Worm (Caenorhabditis elegans) whole organism, L1 larva: ENCODE data around the gene rde-4.
A peak's percentile ranks its signal among the peaks of the same experiment; 100 is the strongest.

Source experiments
- C04F5.9 ChIP-seq: sonication (generic microtip); optimal IDR thresholded peaks from 2 replicates; lab custom pipeline; 2016; ENCODE audit warnings: missing genetic modification characterization, missing compliant biosample characterization
- C34B4.2 ChIP-seq: sonication (generic microtip); optimal IDR thresholded peaks from 2 replicates; lab custom pipeline; 2017; ENCODE audit warnings: mild to moderate bottlenecking, missing genetic modification characterization, missing compliant biosample characterization
- F16B12.6 ChIP-seq: fragments of 150-350 bp; optimal IDR thresholded peaks from 2 replicates; lab custom pipeline; 2014; ENCODE audit warnings: missing biosample characterization, missing genetic modification characterization
- ama-1 ChIP-seq: fragments of 150-350 bp; optimal IDR thresholded peaks from 2 replicates; lab custom pipeline; 2014
- blmp-1 ChIP-seq: fragments of 150-350 bp; optimal IDR thresholded peaks from 2 replicates; lab custom pipeline; 2014; ENCODE audit warnings: missing biosample characterization, missing genetic modification characterization
- ceh-88 ChIP-seq: fragments of 200-800 bp; sonication (Bioruptor generic); IDR thresholded peaks from 2 replicates; pipeline ENCODE4 v1.3.6; 2022; ENCODE audit warnings: missing genetic modification characterization, missing compliant biosample characterization
- efl-1 ChIP-seq, 4 experiments: fragments of 150-350 bp; optimal IDR thresholded peaks in 3 of 4; peaks in 1 of 4; 1 replicate in 1 of 4; 2 replicates in 3 of 4; lab custom pipeline; 2014; ENCODE audit warnings: missing biosample characterization in 2 of 4, missing genetic modification characterization in 2 of 4, missing genetic modification reagents in 2 of 4
- egl-13 ChIP-seq: sonication (generic microtip); optimal IDR thresholded peaks from 2 replicates; lab custom pipeline; 2016; ENCODE audit warnings: missing genotype, missing genetic modification reagents, missing genetic modification characterization, missing compliant biosample characterization
- egl-27 ChIP-seq, 2 experiments: fragments of 150-350 bp in 1 of 2; sonication (generic microtip); optimal IDR thresholded peaks; 3 replicates each; lab custom pipeline; 2017 to 2018; ENCODE audit warnings: missing biosample characterization in 2 of 2, missing genetic modification characterization in 2 of 2, missing genetic modification reagents in 2 of 2
- elt-3 ChIP-seq, 6 experiments: fragments of 150-350 bp in 1 of 6; sonication (generic microtip); optimal IDR thresholded peaks; 2 replicates each; lab custom pipeline; 2017 to 2018; ENCODE audit warnings: missing biosample characterization in 6 of 6, missing genetic modification characterization in 6 of 6, inconsistent platforms in 1 of 6
- fkh-10 ChIP-seq: sonication (generic microtip); optimal IDR thresholded peaks from 2 replicates; lab custom pipeline; 2017; ENCODE audit warnings: missing biosample characterization, missing genetic modification reagents, missing genetic modification characterization
- fkh-4 ChIP-seq: sonication (generic microtip); optimal IDR thresholded peaks from 2 replicates; lab custom pipeline; 2016; ENCODE audit warnings: missing compliant biosample characterization, missing genetic modification characterization, borderline replicate concordance
- fkh-8 ChIP-seq: sonication (generic microtip); optimal IDR thresholded peaks from 2 replicates; lab custom pipeline; 2016; ENCODE audit warnings: mild to moderate bottlenecking, missing genetic modification characterization, missing compliant biosample characterization
- fos-1 ChIP-seq: fragments of 150-350 bp; optimal IDR thresholded peaks from 2 replicates; lab custom pipeline; 2014; ENCODE audit warnings: missing biosample characterization, missing genetic modification characterization
- grh-1 ChIP-seq: fragments of 200-800 bp; sonication (Bioruptor generic); IDR thresholded peaks from 2 replicates; pipeline ENCODE4 v1.3.6; 2022; ENCODE audit warnings: missing genetic modification reagents, missing genetic modification characterization, missing compliant biosample characterization
- hpl-2 ChIP-seq: fragments of 150-350 bp; optimal IDR thresholded peaks from 2 replicates; lab custom pipeline; 2014; ENCODE audit warnings: missing biosample characterization, missing genetic modification reagents, missing genetic modification characterization
- irx-1 ChIP-seq: sonication (generic microtip); optimal IDR thresholded peaks from 2 replicates; lab custom pipeline; 2016; ENCODE audit warnings: missing genetic modification characterization, missing compliant biosample characterization
- lin-14 ChIP-seq: fragments of 200-800 bp; sonication (Bioruptor generic); optimal IDR thresholded peaks from 2 replicates; lab custom pipeline; 2018; ENCODE audit warnings: mild to moderate bottlenecking, missing genetic modification characterization, moderate library complexity, missing compliant biosample characterization
- lin-39 ChIP-seq: fragments of 150-350 bp; optimal IDR thresholded peaks from 2 replicates; lab custom pipeline; 2014; ENCODE audit warnings: missing biosample characterization, missing genetic modification reagents, missing genetic modification characterization
- mab-9 ChIP-seq: fragments of 200-800 bp; sonication (Bioruptor generic); IDR thresholded peaks from 2 replicates; pipeline ENCODE4 v1.3.6; 2022; ENCODE audit warnings: missing genetic modification reagents, missing genetic modification characterization, missing compliant biosample characterization
- nhr-11 ChIP-seq: fragments of 150-350 bp; optimal IDR thresholded peaks from 2 replicates; lab custom pipeline; 2014; ENCODE audit warnings: missing biosample characterization, missing genetic modification characterization
- nhr-12 ChIP-seq: sonication (generic microtip); optimal IDR thresholded peaks from 2 replicates; lab custom pipeline; 2017; ENCODE audit warnings: missing biosample characterization, missing genetic modification characterization
- nhr-28 ChIP-seq: fragments of 150-350 bp; optimal IDR thresholded peaks from 2 replicates; lab custom pipeline; 2014; ENCODE audit warnings: missing biosample characterization, missing genetic modification characterization
- nhr-47 ChIP-seq: sonication (generic microtip); optimal IDR thresholded peaks from 2 replicates; lab custom pipeline; 2016; ENCODE audit warnings: mild to moderate bottlenecking, missing genetic modification characterization, moderate library complexity, missing compliant biosample characterization
- nhr-71 ChIP-seq: sonication (generic microtip); optimal IDR thresholded peaks from 2 replicates; lab custom pipeline; 2016; ENCODE audit warnings: mild to moderate bottlenecking, missing genetic modification characterization, moderate library complexity, missing compliant biosample characterization
- nhr-76 ChIP-seq: sonication (generic microtip); optimal IDR thresholded peaks from 2 replicates; lab custom pipeline; 2017; ENCODE audit warnings: missing biosample characterization, missing genetic modification characterization
- nhr-77 ChIP-seq: fragments of 150-350 bp; optimal IDR thresholded peaks from 2 replicates; lab custom pipeline; 2014; ENCODE audit warnings: missing biosample characterization, missing genetic modification characterization
- nhr-84 ChIP-seq: sonication (generic microtip); optimal IDR thresholded peaks from 2 replicates; lab custom pipeline; 2017; ENCODE audit warnings: missing biosample characterization, missing genetic modification characterization
- nhr-90 ChIP-seq: sonication (generic microtip); optimal IDR thresholded peaks from 2 replicates; lab custom pipeline; 2016; ENCODE audit warnings: mild to moderate bottlenecking, missing genetic modification characterization, missing compliant biosample characterization; ENCODE audit not compliant: poor library complexity
- pag-3 ChIP-seq: sonication (generic microtip); optimal IDR thresholded peaks from 2 replicates; lab custom pipeline; 2017; ENCODE audit warnings: missing genetic modification characterization, mild to moderate bottlenecking, missing compliant biosample characterization, antibody characterized with exemption, borderline replicate concordance; ENCODE audit not compliant: insufficient read depth
- swsn-7 ChIP-seq: sonication (generic microtip); optimal IDR thresholded peaks from 2 replicates; lab custom pipeline; 2016; ENCODE audit warnings: missing genetic modification characterization, missing compliant biosample characterization
- tlp-1 ChIP-seq: fragments of 150-350 bp; optimal IDR thresholded peaks from 2 replicates; lab custom pipeline; 2014; ENCODE audit warnings: missing biosample characterization, missing genetic modification characterization
- unc-130 ChIP-seq: fragments of 150-350 bp; optimal IDR thresholded peaks from 2 replicates; lab custom pipeline; 2017; ENCODE audit warnings: missing biosample characterization, missing genetic modification characterization, inconsistent platforms
- unc-62 ChIP-seq: fragments of 150-350 bp; optimal IDR thresholded peaks from 2 replicates; lab custom pipeline; 2014; ENCODE audit warnings: missing biosample characterization, missing genetic modification reagents, missing genetic modification characterization
- unc-86 ChIP-seq: sonication (generic microtip); optimal IDR thresholded peaks from 2 replicates; lab custom pipeline; 2016; ENCODE audit warnings: missing genetic modification characterization, missing compliant biosample characterization
- vab-15 ChIP-seq: sonication (generic microtip); optimal IDR thresholded peaks from 2 replicates; lab custom pipeline; 2017; ENCODE audit warnings: missing genotype, mild to moderate bottlenecking, missing genetic modification characterization, missing compliant biosample characterization
- xbp-1 ChIP-seq: sonication (generic microtip); optimal IDR thresholded peaks from 2 replicates; lab custom pipeline; 2016; ENCODE audit warnings: missing genetic modification characterization, missing compliant biosample characterization
- zag-1 ChIP-seq: fragments of 150-350 bp; optimal IDR thresholded peaks from 2 replicates; lab custom pipeline; 2014; ENCODE audit warnings: missing biosample characterization, missing genetic modification characterization
- ztf-4 ChIP-seq: fragments of 150-350 bp; optimal IDR thresholded peaks from 2 replicates; lab custom pipeline; 2014; ENCODE audit warnings: missing biosample characterization, missing genetic modification characterization

The rde-4 gene

ce11 chrIII:10179444-10179843 is 39.0 kb downstream of the rde-4 start:
- no peak for TF ChIP-seq zag-1 (tag; lab: Kevin White, UChicago)
- TF ChIP-seq unc-130 (tag; lab: Kevin White, UChicago), result no peak
- no peak for TF ChIP-seq swsn-7
- no peak for TF ChIP-seq ama-1 (lab: Kevin White, UChicago)
- TF ChIP-seq nhr-71 (tag; lab: Kevin White, UChicago), result no peak
- no peak for TF ChIP-seq nhr-77 (tag; lab: Kevin White, UChicago)
- TF ChIP-seq egl-27 (tag; optimal IDR thresholded peaks at IDR 0.05; lab: Kevin White, UChicago), result no peak
- TF ChIP-seq lin-39, result no peak
- TF ChIP-seq nhr-28, result no peak
- no peak for TF ChIP-seq egl-13 (tag; lab: Kevin White, UChicago)
- TF ChIP-seq nhr-47 (tag; lab: Kevin White, UChicago), result no peak
- TF ChIP-seq irx-1, result no peak
- no peak for TF ChIP-seq fkh-4 (tag; lab: Kevin White, UChicago)
- TF ChIP-seq fkh-8 (tag; lab: Kevin White, UChicago), result no peak
- TF ChIP-seq xbp-1 (tag; lab: Kevin White, UChicago), result no peak
- TF ChIP-seq vab-15 (tag; lab: Kevin White, UChicago), result no peak
- TF ChIP-seq nhr-76 (tag; lab: Kevin White, UChicago), result no peak
- no peak for TF ChIP-seq hpl-2
- TF ChIP-seq nhr-11, result no peak

DNA sequence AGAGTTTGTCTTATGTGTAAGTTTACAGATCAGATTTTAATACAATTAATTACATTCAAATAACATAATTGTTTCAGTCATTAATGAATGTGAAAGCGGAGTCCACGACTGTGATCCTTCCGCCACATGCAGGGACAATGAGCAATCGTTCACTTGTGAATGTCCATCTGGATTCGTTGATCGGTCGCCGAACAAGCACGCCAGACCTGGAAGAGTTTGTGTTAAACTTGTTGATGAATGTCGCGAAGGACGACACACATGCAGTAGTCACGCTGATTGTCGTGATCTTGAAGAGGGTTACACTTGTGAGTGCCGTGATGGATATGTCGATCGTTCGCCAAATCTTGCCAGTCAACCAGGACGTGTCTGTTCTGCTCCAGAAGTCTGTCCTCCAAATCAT is 39.9 kb downstream of the rde-4 start:
- TF ChIP-seq tlp-1 (tag; lab: Kevin White, UChicago) (no peak), mab-9 (GFP tag; lab: Robert Waterston, UW) (no peak), lin-14 (GFP tag; lab: Kevin White, UChicago) (no peak), lin-39 (no peak), ztf-4 (no peak), nhr-47 (tag; lab: Kevin White, UChicago) (no peak), unc-130 (tag; lab: Kevin White, UChicago) (no peak), ceh-88 (GFP tag; lab: Robert Waterston, UW) (no peak), C34B4.2 (tag; lab: Kevin White, UChicago) (no peak), C04F5.9 (tag; lab: Kevin White, UChicago) (no peak), nhr-90 (tag; lab: Kevin White, UChicago) (no peak), nhr-12 (tag; lab: Kevin White, UChicago) (no peak)
- TF ChIP-seq, all 84 proteins: peak for 0

DNA sequence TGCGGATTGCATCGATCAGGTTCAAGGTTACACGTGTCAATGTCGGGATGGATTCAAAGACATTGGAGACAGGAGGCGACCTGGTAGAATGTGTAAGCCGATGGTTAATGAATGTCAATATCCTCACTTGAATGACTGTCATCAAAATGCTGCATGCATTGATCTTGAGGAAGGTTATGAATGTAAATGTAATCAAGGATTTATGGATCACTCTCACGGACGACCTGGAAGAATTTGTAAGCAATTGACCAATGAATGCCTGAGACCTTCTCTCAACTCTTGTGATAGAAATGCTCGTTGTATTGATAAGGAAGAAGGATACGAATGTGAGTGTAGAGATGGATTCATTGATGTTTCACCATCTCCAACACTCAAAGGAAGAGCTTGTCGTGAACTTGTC is 40.4 kb downstream of the rde-4 start:
- TF ChIP-seq F16B12.6 (tag; lab: Kevin White, UChicago) (no peak), tlp-1 (tag; lab: Kevin White, UChicago) (no peak), nhr-12 (tag; lab: Kevin White, UChicago) (no peak), unc-86 (tag; lab: Kevin White, UChicago) (no peak), efl-1 (optimal IDR thresholded peaks at IDR 0.05; lab: Kevin White, UChicago) (no peak), efl-1 (GFP tag; optimal IDR thresholded peaks at IDR 0.05 in 1 of 2; lab: Kevin White, UChicago) (no peak), unc-62 (GFP tag; lab: Kevin White, UChicago) (no peak), fos-1 (no peak), grh-1 (GFP tag; lab: Robert Waterston, UW) (no peak)

ce11 chrIII:10170265-10170664 is 48.2 kb downstream of the rde-4 start:
- TF ChIP-seq elt-3 (tag; optimal IDR thresholded peaks at IDR 0.05; lab: Kevin White, UChicago), result peak in 2 of 6 experiments; percentile 25 to 71
- TF ChIP-seq fkh-10 (GFP tag; lab: Kevin White, UChicago), result no peak
- peak; percentile 65 for TF ChIP-seq blmp-1 (tag; lab: Kevin White, UChicago)
- no peak for TF ChIP-seq nhr-84 (tag; lab: Kevin White, UChicago)
- TF ChIP-seq pag-3 (tag; lab: Kevin White, UChicago), result no peak
- TF ChIP-seq ama-1 (lab: Kevin White, UChicago), result no peak
